Worm (Caenorhabditis elegans): Measurements from ENCODE around the gene F59A1.12.
A peak's percentile ranks its signal among the peaks of the same experiment; 100 is the strongest.

Gene F59A1.12

ce11 chrV:17667676-17668075, at the start of gene F59A1.12:
TSS of gene F59A1.12 (minus strand) at chrV:17667776.
- no peak for TF ChIP-seq dmd-4 (tag; optimal IDR thresholded peaks at IDR 0.05; ENCODE audit: borderline replicate concordance)
- TF ChIP-seq K09A11.1 (tag; optimal IDR thresholded peaks at IDR 0.05; ENCODE audit: insufficient read depth) = no peak
- no peak for TF ChIP-seq elt-2 (tag; optimal IDR thresholded peaks at IDR 0.05)
- no peak for TF ChIP-seq pag-3 (tag; optimal IDR thresholded peaks at IDR 0.05; ENCODE audit: borderline replicate concordance)
- TF ChIP-seq pax-1 (tag; optimal IDR thresholded peaks at IDR 0.05) = no peak
- no peak for TF ChIP-seq tbx-7 (tag; optimal IDR thresholded peaks at IDR 0.05)
- no peak for TF ChIP-seq ceh-22 (tag; optimal IDR thresholded peaks at IDR 0.05)
- TF ChIP-seq K02D7.2 (tag; optimal IDR thresholded peaks at IDR 0.05) = no peak
- TF ChIP-seq pqm-1 (tag; optimal IDR thresholded peaks at IDR 0.05) = no peak
- TF ChIP-seq gmeb-2 (tag; optimal IDR thresholded peaks at IDR 0.05) = no peak
- no peak for TF ChIP-seq pat-9 (tag; optimal IDR thresholded peaks at IDR 0.05)
- TF ChIP-seq fkh-10 (GFP tag; optimal IDR thresholded peaks at IDR 0.05) = no peak
- no peak for TF ChIP-seq ceh-24 (tag; optimal IDR thresholded peaks at IDR 0.05)
- no peak for TF ChIP-seq nfya-1 (tag; optimal IDR thresholded peaks at IDR 0.05)
- no peak for TF ChIP-seq ceh-31 (tag; optimal IDR thresholded peaks at IDR 0.05)
- TF ChIP-seq dve-1 (tag; optimal IDR thresholded peaks at IDR 0.05) = no peak
- no peak for TF ChIP-seq ceh-19 (GFP tag; optimal IDR thresholded peaks at IDR 0.05)
- TF ChIP-seq lin-11 (tag; optimal IDR thresholded peaks at IDR 0.05) = no peak
- no peak for TF ChIP-seq ztf-16 (tag; optimal IDR thresholded peaks at IDR 0.05)

ce11 chrV:17714330-17714729, 46.8 kb upstream of the F59A1.12 start, which contains the start of gene twk-33:
TSS of gene twk-33 (minus strand) at chrV:17714377.
- TF ChIP-seq F13H6.1 (tag; optimal IDR thresholded peaks at IDR 0.05) (no peak), elt-2 (tag; optimal IDR thresholded peaks at IDR 0.05) (peak; percentile 98), madf-2 (tag; optimal IDR thresholded peaks at IDR 0.05) (no peak), ceh-22 (tag; optimal IDR thresholded peaks at IDR 0.05) (no peak), hlh-15 (tag; optimal IDR thresholded peaks at IDR 0.05) (no peak), C08G9.2 (tag; optimal IDR thresholded peaks at IDR 0.05) (no peak)

ce11 chrV:17712349-17712748, 44.8 kb upstream of the F59A1.12 start:
- TF ChIP-seq elt-2 (tag; optimal IDR thresholded peaks at IDR 0.05) (no peak), lim-6 (tag; optimal IDR thresholded peaks at IDR 0.05) (no peak), madf-2 (tag; optimal IDR thresholded peaks at IDR 0.05) (no peak), hlh-30 (tag; optimal IDR thresholded peaks at IDR 0.05; ENCODE audit: insufficient read depth) (no peak), gmeb-2 (tag; optimal IDR thresholded peaks at IDR 0.05) (no peak), hlh-8 (tag; optimal IDR thresholded peaks at IDR 0.05) (no peak), nhr-232 (tag; optimal IDR thresholded peaks at IDR 0.05) (no peak), K09A11.1 (tag; optimal IDR thresholded peaks at IDR 0.05; ENCODE audit: insufficient read depth) (no peak), ceh-48 (tag; optimal IDR thresholded peaks at IDR 0.05) (no peak), ttx-3 (tag; optimal IDR thresholded peaks at IDR 0.05) (no peak), fkh-10 (GFP tag; optimal IDR thresholded peaks at IDR 0.05) (no peak), unc-3 (GFP tag; conservative IDR thresholded peaks at IDR 0.05) (no peak), unc-3 (tag; optimal IDR thresholded peaks at IDR 0.05) (no peak), C08G9.2 (tag; optimal IDR thresholded peaks at IDR 0.05) (no peak), Y22D7AL.16 (tag; optimal IDR thresholded peaks at IDR 0.05) (no peak), rnt-1 (tag; optimal IDR thresholded peaks at IDR 0.05) (no peak), fkh-6 (tag; optimal IDR thresholded peaks at IDR 0.05) (no peak)

ce11 chrV:17707022-17707421, 39.4 kb upstream of the F59A1.12 start, which contains the start of gene srh-31:
TSS of gene srh-31 (plus strand) at chrV:17707322.
- no peak for TF ChIP-seq odd-2 (tag; optimal IDR thresholded peaks at IDR 0.05)
- no peak for TF ChIP-seq npax-4 (tag; optimal IDR thresholded peaks at IDR 0.05)
- TF ChIP-seq hlh-30 (tag; optimal IDR thresholded peaks at IDR 0.05; ENCODE audit: insufficient read depth) = no peak
- TF ChIP-seq hlh-15 (tag; optimal IDR thresholded peaks at IDR 0.05) = no peak
- TF ChIP-seq pqm-1 (tag; optimal IDR thresholded peaks at IDR 0.05) = no peak
- TF ChIP-seq ztf-16 (tag; optimal IDR thresholded peaks at IDR 0.05) = no peak
- TF ChIP-seq pag-3 (tag; optimal IDR thresholded peaks at IDR 0.05; ENCODE audit: borderline replicate concordance) = no peak
- TF ChIP-seq ceh-34 (tag; optimal IDR thresholded peaks at IDR 0.05) = no peak
- TF ChIP-seq ceh-19 (GFP tag; optimal IDR thresholded peaks at IDR 0.05) = no peak
- no peak for TF ChIP-seq mec-3 (tag; optimal IDR thresholded peaks at IDR 0.05; ENCODE audit: borderline replicate concordance)
- no peak for TF ChIP-seq ceh-30 (tag; optimal IDR thresholded peaks at IDR 0.05)
- TF ChIP-seq sox-4 (tag; optimal IDR thresholded peaks at IDR 0.05) = no peak
- TF ChIP-seq hlh-6 (tag; optimal IDR thresholded peaks at IDR 0.05) = no peak
- no peak for TF ChIP-seq lim-6 (tag; optimal IDR thresholded peaks at IDR 0.05)
- TF ChIP-seq ceh-22 (tag; optimal IDR thresholded peaks at IDR 0.05) = no peak
- no peak for TF ChIP-seq zip-5 (tag; optimal IDR thresholded peaks at IDR 0.05)
- no peak for TF ChIP-seq fkh-10 (GFP tag; optimal IDR thresholded peaks at IDR 0.05)
